Fruit fly (Drosophila melanogaster) whole organism, pupa: ENCODE measurements around the gene CG8861.

Source experiments
- CG10348 ChIP-seq: fragments of 200-800 bp; sonication (Bioruptor generic); IDR thresholded peaks from 2 replicates; pipeline ENCODE4 v1.3.6; 2022; ENCODE audit warnings: missing biosample characterization, missing genetic modification characterization
- CG12605 ChIP-seq: fragments of 200-800 bp; sonication (Bioruptor generic); IDR thresholded peaks from 2 replicates; pipeline ENCODE4 v1.3.6; 2022; ENCODE audit warnings: missing biosample characterization, missing genetic modification characterization
- CG13204 ChIP-seq: fragments of 200-800 bp; sonication (Bioruptor generic); optimal IDR thresholded peaks from 2 replicates; lab custom pipeline; 2018; ENCODE audit warnings: missing biosample characterization, mild to moderate bottlenecking, missing genetic modification characterization, moderate library complexity
- CG14655 ChIP-seq: fragments of 200-800 bp; sonication (Bioruptor generic); optimal IDR thresholded peaks from 3 replicates; lab custom pipeline; 2017; ENCODE audit warnings: mild to moderate bottlenecking, missing biosample characterization, missing genetic modification reagents, missing genetic modification characterization
- CG15710 ChIP-seq: fragments of 200-800 bp; sonication (Bioruptor generic); optimal IDR thresholded peaks from 2 replicates; lab custom pipeline; 2018; ENCODE audit warnings: missing biosample characterization, mild to moderate bottlenecking, missing genetic modification characterization, moderate library complexity
- CG17806 ChIP-seq: fragments of 200-800 bp; sonication (Bioruptor generic); optimal IDR thresholded peaks from 2 replicates; lab custom pipeline; 2018; ENCODE audit warnings: missing biosample characterization, mild to moderate bottlenecking, missing genetic modification characterization, moderate library complexity
- CG32121 ChIP-seq: fragments of 200-800 bp; sonication (Bioruptor generic); IDR thresholded peaks from 2 replicates; pipeline ENCODE4 v1.3.6; 2022; ENCODE audit warnings: missing biosample characterization, missing genetic modification characterization
- CG34367 ChIP-seq: fragments of 200-800 bp; sonication (Bioruptor generic); optimal IDR thresholded peaks from 2 replicates; lab custom pipeline; 2018; ENCODE audit warnings: missing biosample characterization, mild to moderate bottlenecking, missing genetic modification characterization
- CG4496 ChIP-seq: fragments of 200-800 bp; sonication (Bioruptor generic); IDR thresholded peaks from 3 replicates; pipeline ENCODE4 v1.3.6; 2022; ENCODE audit warnings: missing biosample characterization, missing genetic modification characterization
- CG8159 ChIP-seq: fragments of 200-800 bp; sonication (Bioruptor generic); optimal IDR thresholded peaks from 3 replicates; lab custom pipeline; 2018; ENCODE audit warnings: missing biosample characterization, mild to moderate bottlenecking, missing genetic modification characterization, moderate library complexity
- CG8301 ChIP-seq: fragments of 200-800 bp; sonication (Bioruptor generic); optimal IDR thresholded peaks from 2 replicates; lab custom pipeline; 2018; ENCODE audit warnings: missing biosample characterization, mild to moderate bottlenecking, missing genetic modification characterization
- CG9948 ChIP-seq: fragments of 200-800 bp; sonication (Bioruptor generic); optimal IDR thresholded peaks from 2 replicates; lab custom pipeline; 2018; ENCODE audit warnings: missing biosample characterization, mild to moderate bottlenecking, missing genetic modification characterization, moderate library complexity
- D1 ChIP-seq: fragments of 200-800 bp; sonication (Bioruptor generic); optimal IDR thresholded peaks from 2 replicates; lab custom pipeline; 2018; ENCODE audit warnings: missing biosample characterization, mild to moderate bottlenecking, missing genetic modification characterization, moderate library complexity
- EcR ChIP-seq: fragments of 200-800 bp; sonication (Bioruptor generic); optimal IDR thresholded peaks from 3 replicates; lab custom pipeline; 2019; ENCODE audit warnings: missing biosample characterization, missing genetic modification characterization, mild to moderate bottlenecking, moderate library complexity, missing genetic modification reagents
- Ets98B ChIP-seq: fragments of 200-800 bp; sonication (Bioruptor generic); IDR thresholded peaks from 2 replicates; pipeline ENCODE4 v1.3.6; 2022; ENCODE audit warnings: missing biosample characterization, missing genetic modification characterization
- Pif1A ChIP-seq: fragments of 200-800 bp; sonication (Bioruptor generic); optimal IDR thresholded peaks from 3 replicates; lab custom pipeline; 2016; ENCODE audit warnings: missing biosample characterization, missing genetic modification characterization
- Pif1B ChIP-seq: fragments of 200-800 bp; sonication (Bioruptor generic); optimal IDR thresholded peaks from 3 replicates; lab custom pipeline; 2016; ENCODE audit warnings: missing biosample characterization, missing genetic modification characterization
- Snoo ChIP-seq: fragments of 200-800 bp; sonication (Bioruptor generic); optimal IDR thresholded peaks from 3 replicates; lab custom pipeline; 2017; ENCODE audit warnings: missing biosample characterization, mild to moderate bottlenecking, missing genetic modification characterization, inconsistent platforms
- fd96Ca ChIP-seq: fragments of 200-800 bp; sonication (Bioruptor generic); IDR thresholded peaks from 3 replicates; pipeline ENCODE4 v1.3.6; 2022; ENCODE audit warnings: missing biosample characterization, missing genetic modification characterization
- gl ChIP-seq: fragments of 200-800 bp; sonication (Bioruptor generic); optimal IDR thresholded peaks from 2 replicates; lab custom pipeline; 2018; ENCODE audit warnings: missing biosample characterization, mild to moderate bottlenecking, missing genetic modification characterization
- rn ChIP-seq: fragments of 200-800 bp; sonication (Bioruptor generic); IDR thresholded peaks from 2 replicates; pipeline ENCODE4 v1.3.6; 2022; ENCODE audit warnings: missing biosample characterization, missing genetic modification characterization

Gene CG8861

DNA sequence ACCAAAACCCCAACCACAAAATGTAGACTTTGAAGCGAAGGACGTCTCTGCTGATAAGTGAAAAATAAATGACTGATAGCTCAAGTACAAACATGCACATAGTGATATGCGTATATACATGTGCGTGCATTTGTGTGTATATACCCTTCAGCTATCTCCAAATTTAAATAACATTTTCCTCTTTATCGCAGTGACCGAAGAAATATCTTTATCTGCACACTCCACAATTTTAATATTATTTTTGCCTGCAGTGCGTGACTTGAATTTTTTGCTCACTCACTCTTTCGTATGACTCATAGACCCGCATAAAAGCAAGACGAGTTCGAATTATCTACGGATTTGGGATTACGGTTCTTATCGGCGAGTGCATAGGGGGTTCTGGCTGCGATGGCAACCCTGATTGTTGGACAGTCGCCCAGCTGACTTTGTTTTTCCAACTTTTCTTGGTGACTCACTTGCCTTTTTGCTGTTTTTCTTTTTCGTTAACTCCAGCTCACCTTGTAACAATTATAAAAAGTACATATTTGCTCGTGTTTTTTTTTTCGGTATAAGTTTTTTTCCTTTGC lies 14.8 kb upstream of the CG8861 start:
- TF ChIP-seq rn (GFP tag; lab: Robert Waterston, UW) (no peak), CG9948 (tag; lab: Kevin White, UChicago) (no peak), Pif1B (no peak), CG14655 (GFP tag; lab: Kevin White, UChicago) (no peak), Ets98B (GFP tag; lab: Robert Waterston, UW) (no peak), CG12605 (no peak), fd96Ca (GFP tag; lab: Robert Waterston, UW) (no peak)

DNA sequence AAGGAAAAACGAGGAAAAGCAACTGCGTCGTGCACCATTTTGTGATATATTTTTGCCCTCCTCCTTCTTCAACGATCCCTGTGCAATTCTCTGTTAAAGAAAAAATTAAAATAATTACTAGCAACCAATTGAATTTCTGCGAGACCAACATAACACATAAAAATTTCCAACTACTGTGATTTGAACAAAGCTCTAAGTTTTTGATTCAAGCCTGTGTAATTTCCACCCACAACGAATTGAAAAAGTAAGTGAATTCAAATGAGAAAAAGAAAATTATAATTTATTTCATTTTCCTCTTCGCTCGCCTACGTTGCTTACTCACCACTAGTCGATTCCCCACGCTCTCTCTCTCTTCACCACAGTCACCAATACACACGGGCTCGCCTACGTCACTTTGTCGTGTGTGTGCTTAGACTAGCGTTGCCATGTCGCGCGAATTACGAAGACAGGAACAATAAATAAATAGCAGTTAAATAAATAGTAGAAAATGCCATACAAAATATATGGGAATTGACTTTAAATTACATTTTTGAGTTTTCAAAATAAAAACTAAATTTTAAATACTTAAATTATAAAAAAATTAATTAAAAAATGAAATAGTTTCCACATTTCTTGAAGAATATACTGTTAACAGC lies 14.1 kb upstream of the CG8861 start:
- TF ChIP-seq gl (tag; lab: Kevin White, UChicago) = peak; percentile 22
- TF ChIP-seq Snoo (tag; lab: Kevin White, UChicago) = peak; percentile 47
- no peak for TF ChIP-seq CG10348 (GFP tag; lab: Robert Waterston, UW)
- TF ChIP-seq CG34367 (tag; lab: Kevin White, UChicago) = peak; percentile 20
- no peak for TF ChIP-seq CG15710 (tag; lab: Kevin White, UChicago)
- TF ChIP-seq CG8301 (tag; lab: Kevin White, UChicago) = no peak
- TF ChIP-seq CG14655 (GFP tag; lab: Kevin White, UChicago) = peak; percentile 0
- TF ChIP-seq Pif1B = peak; percentile 65
- TF ChIP-seq CG8159 (tag; lab: Kevin White, UChicago) = peak; percentile 5
- TF ChIP-seq Ets98B (GFP tag; lab: Robert Waterston, UW) = peak; percentile 44; the same call in 1 of the 2 replicates
- peak; percentile 65 for TF ChIP-seq D1 (tag; lab: Kevin White, UChicago)
- TF ChIP-seq CG9948 (tag; lab: Kevin White, UChicago) = no peak
- peak; percentile 8 for TF ChIP-seq CG17806 (tag; lab: Kevin White, UChicago)
- TF ChIP-seq CG4496 = no peak
- TF ChIP-seq fd96Ca (GFP tag; lab: Robert Waterston, UW) = no peak
- 0 out of 2 replicates have a peak, but pooled peaks have one; percentile 49 for TF ChIP-seq CG12605
- no peak for TF ChIP-seq rn (GFP tag; lab: Robert Waterston, UW)
- TF ChIP-seq CG32121 (GFP tag; lab: Robert Waterston, UW) = peak; percentile 38; the same call in 1 of the 2 replicates
- TF ChIP-seq EcR = peak; percentile 5
- TF ChIP-seq Pif1A (GFP tag; lab: Kevin White, UChicago) = peak; percentile 51
- TF ChIP-seq CG13204 (GFP tag; lab: Kevin White, UChicago) = no peak

DNA sequence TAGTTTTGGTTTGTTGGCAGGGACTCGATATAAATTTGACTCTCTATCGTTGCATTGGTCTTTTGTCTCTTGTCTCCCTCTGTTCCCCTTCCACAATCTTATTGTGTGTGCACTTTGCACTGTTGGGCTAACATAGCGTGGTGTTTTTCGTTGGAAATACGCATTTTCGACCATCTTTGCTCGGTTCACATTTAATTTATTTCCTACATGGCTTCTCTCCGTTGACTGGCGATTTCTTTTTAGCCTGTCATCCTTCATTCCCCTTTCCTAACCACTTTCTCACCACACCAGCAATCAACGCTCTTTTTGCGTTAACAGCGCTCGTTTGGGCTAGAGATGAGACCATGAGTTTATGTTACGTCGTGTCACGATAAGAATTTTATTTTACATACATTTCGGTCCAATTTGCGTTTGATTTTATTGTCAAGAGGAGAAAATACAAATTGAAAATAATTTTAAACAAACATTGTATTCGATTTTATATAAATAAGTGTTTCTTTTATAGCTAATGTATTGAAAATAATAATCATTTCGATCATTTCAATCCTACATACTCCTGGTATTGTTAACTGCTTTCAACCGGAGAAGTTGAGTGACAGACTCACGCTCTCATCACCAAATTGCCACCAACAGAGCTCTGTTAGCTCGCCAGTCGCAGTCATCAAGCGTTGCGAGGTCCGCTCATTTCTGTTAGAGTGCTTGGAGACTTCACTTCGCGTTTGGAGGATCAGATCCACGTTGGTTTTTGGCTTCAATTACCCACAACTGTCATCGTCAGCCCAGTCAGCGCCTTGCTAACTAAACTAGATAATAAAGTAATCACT lies 13.1 kb upstream of the CG8861 start:
- TF ChIP-seq CG4496 (peak; percentile 80), CG17806 (tag; lab: Kevin White, UChicago) (peak; percentile 74), CG8301 (tag; lab: Kevin White, UChicago) (peak; percentile 83), CG9948 (tag; lab: Kevin White, UChicago) (peak; percentile 74), Pif1B (peak; percentile 82), D1 (tag; lab: Kevin White, UChicago) (peak; percentile 31), gl (tag; lab: Kevin White, UChicago) (peak; percentile 59), CG8159 (tag; lab: Kevin White, UChicago) (peak; percentile 89), CG12605 (peak; percentile 40), fd96Ca (GFP tag; lab: Robert Waterston, UW) (peak; percentile 71; the same call in 1 of the 3 replicates), CG10348 (GFP tag; lab: Robert Waterston, UW) (no peak), Pif1A (GFP tag; lab: Kevin White, UChicago) (peak; percentile 80), rn (GFP tag; lab: Robert Waterston, UW) (peak; percentile 37; the same call in 1 of the 2 replicates), Ets98B (GFP tag; lab: Robert Waterston, UW) (peak; percentile 67), CG32121 (GFP tag; lab: Robert Waterston, UW) (peak; percentile 56), CG15710 (tag; lab: Kevin White, UChicago) (peak; percentile 86), CG34367 (tag; lab: Kevin White, UChicago) (peak; percentile 75), CG13204 (GFP tag; lab: Kevin White, UChicago) (peak; percentile 72), CG14655 (GFP tag; lab: Kevin White, UChicago) (peak; percentile 86), Snoo (tag; lab: Kevin White, UChicago) (peak; percentile 80), EcR (peak; percentile 44)
- TF ChIP-seq, all 21 proteins: peak for 20

DNA sequence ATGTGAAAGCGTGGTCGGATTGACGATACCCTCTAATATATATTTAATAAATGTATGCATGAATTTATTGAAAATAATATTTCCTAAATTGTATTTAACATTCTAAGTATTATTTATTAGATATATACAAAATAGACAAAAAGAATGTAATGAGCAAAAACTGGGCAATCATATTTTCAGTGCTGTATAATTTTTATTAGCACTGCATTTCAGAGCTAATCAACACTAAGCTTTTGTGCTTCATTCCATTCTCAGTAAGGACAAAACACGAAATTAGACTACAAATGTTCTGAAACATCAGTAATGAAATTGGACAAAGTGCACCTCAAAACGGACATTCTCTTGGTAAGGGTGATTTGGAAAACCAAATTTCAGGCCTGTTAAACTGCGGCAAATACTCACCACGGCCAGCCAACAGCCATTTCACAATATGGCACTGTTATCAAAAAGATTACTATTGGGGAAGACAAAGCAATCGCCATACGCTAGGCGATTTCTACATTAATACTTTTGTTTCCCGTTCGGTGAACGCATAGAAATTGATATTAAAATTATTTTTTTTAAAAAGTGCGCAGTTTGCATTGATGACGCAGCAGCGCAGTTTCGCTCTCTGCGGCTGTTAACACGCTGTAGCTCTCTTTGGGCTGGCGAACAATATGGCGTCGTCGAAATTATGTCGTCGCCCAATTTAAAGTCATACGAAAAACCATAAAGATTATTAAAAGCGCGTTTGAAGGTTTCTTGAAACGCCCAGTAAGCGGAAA lies 12.3 kb upstream of the CG8861 start:
- TF ChIP-seq CG15710 (tag; lab: Kevin White, UChicago) (peak; percentile 83), CG32121 (GFP tag; lab: Robert Waterston, UW) (peak; percentile 77), CG8301 (tag; lab: Kevin White, UChicago) (peak; percentile 85), CG14655 (GFP tag; lab: Kevin White, UChicago) (peak; percentile 91), CG9948 (tag; lab: Kevin White, UChicago) (peak; percentile 82), EcR (no peak), Snoo (tag; lab: Kevin White, UChicago) (peak; percentile 84), CG8159 (tag; lab: Kevin White, UChicago) (peak; percentile 88), Ets98B (GFP tag; lab: Robert Waterston, UW) (peak; percentile 60), Pif1B (peak; percentile 60), Pif1A (GFP tag; lab: Kevin White, UChicago) (peak; percentile 48), CG4496 (peak; percentile 86), CG13204 (GFP tag; lab: Kevin White, UChicago) (peak; percentile 44), rn (GFP tag; lab: Robert Waterston, UW) (peak; percentile 35; the same call in 1 of the 2 replicates), fd96Ca (GFP tag; lab: Robert Waterston, UW) (peak; percentile 74; the same call in 2 of the 3 replicates), CG12605 (peak; percentile 26; the same call in 1 of the 2 replicates), D1 (tag; lab: Kevin White, UChicago) (peak; percentile 89), CG17806 (tag; lab: Kevin White, UChicago) (peak; percentile 76), CG10348 (GFP tag; lab: Robert Waterston, UW) (no peak), CG34367 (tag; lab: Kevin White, UChicago) (peak; percentile 79), gl (tag; lab: Kevin White, UChicago) (peak; percentile 65)
